Fruit fly (Drosophila melanogaster) whole organism, embryonic: ENCODE measurements around the gene CG4704.

Experiments
- Atf-2 ChIP-seq: fragments of 200-800 bp; sonication (Bioruptor generic); optimal IDR thresholded peaks from 2 replicates; lab custom pipeline; 2016; ENCODE audit warnings: missing biosample characterization, missing genetic modification characterization
- CG10366 ChIP-seq: fragments of 200-800 bp; sonication (Bioruptor generic); IDR thresholded peaks from 2 replicates; pipeline ENCODE4 v1.3.6; 2022; ENCODE audit warnings: missing biosample characterization, missing genetic modification characterization
- CG12744 ChIP-seq: fragments of 200-800 bp; sonication (Bioruptor generic); optimal IDR thresholded peaks from 2 replicates; lab custom pipeline; 2016; ENCODE audit warnings: missing biosample characterization, missing genetic modification characterization
- CG14050 ChIP-seq: fragments of 200-800 bp; sonication (Bioruptor generic); IDR thresholded peaks from 3 replicates; pipeline ENCODE4 v1.3.6; 2022; ENCODE audit warnings: missing biosample characterization, missing genetic modification characterization
- CG15073 ChIP-seq: fragments of 200-800 bp; sonication (Bioruptor generic); optimal IDR thresholded peaks from 2 replicates; lab custom pipeline; 2016; ENCODE audit warnings: missing biosample characterization, missing genetic modification characterization
- CG15601 ChIP-seq: fragments of 200-800 bp; sonication (Bioruptor generic); optimal IDR thresholded peaks from 3 replicates; lab custom pipeline; 2019; ENCODE audit warnings: missing biosample characterization, mild to moderate bottlenecking, missing genetic modification characterization, moderate library complexity
- CG1647 ChIP-seq: fragments of 200-800 bp; sonication (Bioruptor generic); optimal IDR thresholded peaks from 3 replicates; lab custom pipeline; 2016; ENCODE audit warnings: missing biosample characterization, missing genetic modification characterization
- CG16779 ChIP-seq: fragments of 200-800 bp; sonication (Bioruptor generic); IDR thresholded peaks from 2 replicates; pipeline ENCODE4 v1.3.6; 2022; ENCODE audit warnings: missing biosample characterization, missing genetic modification characterization
- CG2889 ChIP-seq: fragments of 200-800 bp; sonication (Bioruptor generic); IDR thresholded peaks from 3 replicates; pipeline ENCODE4 v1.3.6; 2022; ENCODE audit warnings: missing biosample characterization, missing genetic modification characterization
- CG31388 ChIP-seq: fragments of 200-800 bp; sonication (Bioruptor generic); optimal IDR thresholded peaks from 2 replicates; lab custom pipeline; 2016; ENCODE audit warnings: missing biosample characterization, missing genetic modification characterization
- CG4404 ChIP-seq: fragments of 200-800 bp; sonication (Bioruptor generic); IDR thresholded peaks from 2 replicates; pipeline ENCODE4 v1.3.6; 2022; ENCODE audit warnings: missing biosample characterization, missing genetic modification characterization
- CG4424 ChIP-seq: fragments of 200-800 bp; sonication (Bioruptor generic); optimal IDR thresholded peaks from 3 replicates; lab custom pipeline; 2016; ENCODE audit warnings: missing biosample characterization, missing genetic modification characterization
- CG4617 ChIP-seq: fragments of 200-800 bp; sonication (Bioruptor generic); optimal IDR thresholded peaks from 3 replicates; lab custom pipeline; 2016; ENCODE audit warnings: missing biosample characterization, missing genetic modification characterization, borderline replicate concordance
- CG5245 ChIP-seq: fragments of 200-800 bp; sonication (Bioruptor generic); optimal IDR thresholded peaks from 3 replicates; lab custom pipeline; 2016; ENCODE audit warnings: missing biosample characterization, missing genetic modification characterization
- CG5953 ChIP-seq: fragments of 200-800 bp; sonication (Bioruptor generic); IDR thresholded peaks from 2 replicates; pipeline ENCODE4 v1.3.6; 2022; ENCODE audit warnings: missing biosample characterization, missing genetic modification characterization
- CG6683 ChIP-seq: fragments of 200-800 bp; sonication (Bioruptor generic); optimal IDR thresholded peaks from 2 replicates; lab custom pipeline; 2017; ENCODE audit warnings: missing biosample characterization, mild to moderate bottlenecking, missing genetic modification characterization, missing genetic modification reagents
- D ChIP-seq, 2 experiments: fragments of 200-800 bp in 1 of 2; fragments of >200 bp in 1 of 2; sonication (Bioruptor generic) in 1 of 2; optimal IDR thresholded peaks; 2 replicates in 1 of 2; 3 replicates in 1 of 2; lab custom pipeline; 2017; ENCODE audit warnings: mild to moderate bottlenecking in 1 of 2, missing biosample characterization in 1 of 2, missing genetic modification characterization in 1 of 2, missing genetic modification reagents in 1 of 2
- Deaf1 ChIP-seq: fragments of 200-800 bp; optimal IDR thresholded peaks from 3 replicates; lab custom pipeline; 2019; ENCODE audit warnings: missing biosample characterization, mild to moderate bottlenecking, missing genetic modification characterization, moderate library complexity
- Eip74EF ChIP-seq, 2 experiments: fragments of 200-800 bp in 1 of 2; fragments of >200 bp in 1 of 2; sonication (Bioruptor generic) in 1 of 2; optimal IDR thresholded peaks; 2 replicates each; lab custom pipeline; 2017 to 2019; ENCODE audit warnings: missing biosample characterization in 2 of 2, missing genetic modification characterization in 2 of 2, mild to moderate bottlenecking in 1 of 2, moderate library complexity in 1 of 2
- Gsc ChIP-seq: fragments of 200-800 bp; sonication (Bioruptor generic); IDR thresholded peaks from 2 replicates; pipeline ENCODE4 v1.3.6; 2022; ENCODE audit warnings: missing biosample characterization, missing genetic modification characterization
- MBD-R2 ChIP-seq: fragments of 200-800 bp; sonication (Bioruptor generic); IDR thresholded peaks from 2 replicates; pipeline ENCODE4 v1.3.6; 2022; ENCODE audit warnings: missing biosample characterization, missing genetic modification characterization
- MESR4 ChIP-seq: fragments of 200-800 bp; sonication (Bioruptor generic); optimal IDR thresholded peaks from 2 replicates; lab custom pipeline; 2018; ENCODE audit warnings: missing biosample characterization, mild to moderate bottlenecking, missing genetic modification characterization, moderate library complexity
- MTF-1 ChIP-seq: fragments of 200-800 bp; sonication (Bioruptor generic); optimal IDR thresholded peaks from 2 replicates; lab custom pipeline; 2018; ENCODE audit warnings: missing biosample characterization, mild to moderate bottlenecking, missing genetic modification characterization, borderline replicate concordance
- Neu2 ChIP-seq: fragments of 200-800 bp; sonication (Bioruptor generic); optimal IDR thresholded peaks from 3 replicates; lab custom pipeline; 2016; ENCODE audit warnings: missing biosample characterization, missing genetic modification characterization, borderline replicate concordance
- Oaz ChIP-seq: fragments of 200-800 bp; sonication (Bioruptor generic); IDR thresholded peaks from 2 replicates; pipeline ENCODE4 v1.3.6; 2022; ENCODE audit warnings: missing biosample characterization, missing genetic modification characterization
- Ptx1 ChIP-seq: fragments of 200-800 bp; sonication (Bioruptor generic); IDR thresholded peaks from 2 replicates; pipeline ENCODE4 v1.3.6; 2022; ENCODE audit warnings: missing biosample characterization, missing genetic modification characterization
- Sox100B ChIP-seq: fragments of 200-800 bp; sonication (Bioruptor generic); optimal IDR thresholded peaks from 3 replicates; lab custom pipeline; 2018; ENCODE audit warnings: missing biosample characterization, mild to moderate bottlenecking, missing genetic modification characterization
- aop ChIP-seq: fragments of 200-800 bp; sonication (Bioruptor generic); IDR thresholded peaks from 2 replicates; pipeline ENCODE4 v1.3.6; 2022; ENCODE audit warnings: missing biosample characterization, missing genetic modification characterization
- ap ChIP-seq: fragments of 200-800 bp; sonication (Bioruptor generic); IDR thresholded peaks from 2 replicates; pipeline ENCODE4 v1.3.6; 2022; ENCODE audit warnings: missing biosample characterization, missing genetic modification characterization
- ash1 ChIP-seq: fragments of 200-800 bp; sonication (Bioruptor generic); optimal IDR thresholded peaks from 2 replicates; lab custom pipeline; 2018; ENCODE audit warnings: missing biosample characterization, mild to moderate bottlenecking, missing genetic modification characterization
- ato ChIP-seq: fragments of 200-800 bp; sonication (Bioruptor generic); IDR thresholded peaks from 2 replicates; pipeline ENCODE4 v1.3.6; 2022; ENCODE audit warnings: missing biosample characterization, missing genetic modification characterization; ENCODE audit not compliant: partially characterized antibody
- cas ChIP-seq: fragments of 200-800 bp; sonication (Bioruptor generic); IDR thresholded peaks from 2 replicates; pipeline ENCODE4 v1.3.6; 2022; ENCODE audit warnings: missing biosample characterization, missing genetic modification characterization
- chm ChIP-seq: fragments of 200-800 bp; sonication (Bioruptor generic); IDR thresholded peaks from 2 replicates; pipeline ENCODE4 v1.3.6; 2022; ENCODE audit warnings: missing biosample characterization, missing genetic modification characterization
- crol ChIP-seq: fragments of 200-800 bp; sonication (Bioruptor generic); IDR thresholded peaks from 2 replicates; pipeline ENCODE4 v1.3.6; 2022; ENCODE audit warnings: missing biosample characterization, missing genetic modification characterization
- crp ChIP-seq, 2 experiments: fragments of 200-800 bp; sonication (Bioruptor generic); optimal IDR thresholded peaks; 2 replicates in 1 of 2; 3 replicates in 1 of 2; lab custom pipeline; 2017; ENCODE audit warnings: missing biosample characterization in 2 of 2, missing genetic modification characterization in 2 of 2, mild to moderate bottlenecking in 1 of 2, moderate library complexity in 1 of 2
- dan ChIP-seq: fragments of 200-800 bp; sonication (Bioruptor generic); IDR thresholded peaks from 2 replicates; pipeline ENCODE4 v1.3.6; 2022; ENCODE audit warnings: missing biosample characterization, missing genetic modification characterization
- dati ChIP-seq: fragments of 200-800 bp; sonication (Bioruptor generic); IDR thresholded peaks from 2 replicates; pipeline ENCODE4 v1.3.6; 2022; ENCODE audit warnings: missing biosample characterization, missing genetic modification characterization
- dimm ChIP-seq: fragments of 200-800 bp; sonication (Bioruptor generic); IDR thresholded peaks from 2 replicates; pipeline ENCODE4 v1.3.6; 2022; ENCODE audit warnings: missing biosample characterization, missing genetic modification characterization
- dm ChIP-seq: fragments of 200-800 bp; sonication (Bioruptor generic); optimal IDR thresholded peaks from 3 replicates; lab custom pipeline; 2016; ENCODE audit warnings: missing biosample characterization, missing genetic modification characterization
- dysf ChIP-seq: fragments of 200-800 bp; sonication (Bioruptor generic); IDR thresholded peaks from 3 replicates; pipeline ENCODE4 v1.3.6; 2022; ENCODE audit warnings: missing biosample characterization, missing genetic modification characterization
- eve ChIP-seq, 2 experiments: fragments of >200 bp; optimal IDR thresholded peaks; 2 replicates each; lab custom pipeline; 2017; ENCODE audit warnings: missing biosample characterization in 2 of 2, missing genetic modification characterization in 2 of 2
- her ChIP-seq: fragments of 200-800 bp; sonication (Bioruptor generic); optimal IDR thresholded peaks from 2 replicates; lab custom pipeline; 2016; ENCODE audit warnings: missing biosample characterization, missing genetic modification characterization
- kah ChIP-seq: fragments of 200-800 bp; sonication (Bioruptor generic); optimal IDR thresholded peaks from 2 replicates; lab custom pipeline; 2018; ENCODE audit warnings: missing biosample characterization, mild to moderate bottlenecking, missing genetic modification characterization
- klu ChIP-seq: fragments of 200-800 bp; sonication (Bioruptor generic); IDR thresholded peaks from 2 replicates; pipeline ENCODE4 v1.3.6; 2022; ENCODE audit warnings: missing biosample characterization, missing genetic modification characterization
- lbe ChIP-seq: fragments of 200-800 bp; sonication (Bioruptor generic); optimal IDR thresholded peaks from 2 replicates; lab custom pipeline; 2016; ENCODE audit warnings: missing biosample characterization, mild to moderate bottlenecking, missing genetic modification characterization
- mld ChIP-seq: fragments of 200-800 bp; sonication (Bioruptor generic); IDR thresholded peaks from 3 replicates; pipeline ENCODE4 v1.3.6; 2022; ENCODE audit warnings: missing biosample characterization, missing genetic modification characterization; ENCODE audit not compliant: partially characterized antibody
- pho ChIP-seq: fragments of 200-800 bp; sonication (Bioruptor generic); optimal IDR thresholded peaks from 2 replicates; lab custom pipeline; 2016; ENCODE audit warnings: missing biosample characterization, missing genetic modification characterization
- rib ChIP-seq: fragments of 200-800 bp; sonication (Bioruptor generic); IDR thresholded peaks from 2 replicates; pipeline ENCODE4 v1.3.6; 2022; ENCODE audit warnings: missing biosample characterization, missing genetic modification characterization
- scrt ChIP-seq: fragments of 200-800 bp; sonication (Bioruptor generic); optimal IDR thresholded peaks from 2 replicates; lab custom pipeline; 2018; ENCODE audit warnings: missing biosample characterization, mild to moderate bottlenecking, missing genetic modification characterization, moderate library complexity
- slbo ChIP-seq: fragments of 200-800 bp; sonication (Bioruptor generic); IDR thresholded peaks from 2 replicates; pipeline ENCODE4 v1.3.6; 2022; ENCODE audit warnings: missing biosample characterization, missing genetic modification characterization
- tna ChIP-seq: fragments of 200-800 bp; sonication (Bioruptor generic); IDR thresholded peaks from 2 replicates; pipeline ENCODE4 v1.3.6; 2022; ENCODE audit warnings: missing biosample characterization, missing genetic modification characterization; ENCODE audit not compliant: partially characterized antibody

Gene CG4704

DNA sequence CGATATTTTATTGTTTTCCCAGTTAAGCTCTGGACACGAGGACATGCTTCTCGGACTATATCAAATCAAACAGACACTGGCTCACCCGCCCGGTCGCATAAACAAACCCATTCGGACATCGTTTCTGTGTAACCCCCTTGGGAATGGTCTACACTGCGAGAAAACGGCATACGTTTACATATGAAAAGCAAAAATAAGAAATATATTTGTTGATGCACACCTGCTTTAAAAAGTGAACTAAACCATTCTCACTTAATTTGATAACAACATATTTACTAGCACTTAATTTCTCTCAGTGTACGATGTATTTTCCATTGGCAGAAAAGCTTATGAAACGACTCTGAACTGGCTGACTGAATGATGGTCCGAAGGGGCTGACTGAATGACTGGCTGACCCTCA, 15.9 kb upstream of the CG4704 start (continued):
- TF ChIP-seq scrt (GFP tag; lab: Kevin White, UChicago) (peak; percentile 33), CG14050 (GFP tag; lab: Robert Waterston, UW) (peak; percentile 52; the same call in 2 of the 3 replicates), kah (GFP tag; lab: Kevin White, UChicago) (no peak), CG2889 (GFP tag; lab: Robert Waterston, UW) (no peak), CG4424 (GFP tag; lab: Kevin White, UChicago) (peak; percentile 14), CG4617 (GFP tag; lab: Kevin White, UChicago) (no peak), crol (no peak), CG6683 (GFP tag; lab: Kevin White, UChicago) (no peak), aop (GFP tag; lab: Robert Waterston, UW) (no peak), CG15601 (tag; lab: Kevin White, UChicago) (peak; percentile 66), CG10366 (GFP tag; lab: Robert Waterston, UW) (peak; percentile 47; the same call in 1 of the 2 replicates), Atf-2 (GFP tag; lab: Kevin White, UChicago) (no peak), rib (no peak), Neu2 (GFP tag; lab: Kevin White, UChicago) (no peak), ash1 (GFP tag; lab: Kevin White, UChicago) (no peak), Ptx1 (GFP tag; lab: Robert Waterston, UW) (peak; percentile 65), her (GFP tag; lab: Kevin White, UChicago) (no peak), Gsc (GFP tag; lab: Robert Waterston, UW) (0 out of 2 replicates have a peak, but pooled peaks have one; percentile 28), D (optimal IDR thresholded peaks at IDR 0.05; lab: Kevin White, UChicago) (no peak), D (GFP tag; optimal IDR thresholded peaks at IDR 0.05; lab: Kevin White, UChicago) (peak; percentile 32), pho (GFP tag; lab: Kevin White, UChicago) (peak; percentile 8), chm (GFP tag; lab: Robert Waterston, UW) (no peak; the same call in 1 of the 2 replicates), Oaz (0 out of 2 replicates have a peak, but pooled peaks have one; percentile 17), Eip74EF (GFP tag; optimal IDR thresholded peaks at IDR 0.05; lab: Kevin White, UChicago) (no peak), ato (GFP tag; lab: Robert Waterston, UW) (no peak), cas (no peak), CG5953 (GFP tag; lab: Robert Waterston, UW) (no peak), lbe (GFP tag; lab: Kevin White, UChicago) (no peak), CG1647 (GFP tag; lab: Kevin White, UChicago) (no peak), dysf (GFP tag; lab: Robert Waterston, UW) (peak; percentile 57; the same call in 2 of the 3 replicates), dati (GFP tag; lab: Robert Waterston, UW) (no peak), tna (GFP tag; lab: Robert Waterston, UW) (no peak), Deaf1 (tag; lab: Kevin White, UChicago) (peak; percentile 52), MTF-1 (GFP tag; lab: Kevin White, UChicago) (no peak), mld (GFP tag; lab: Robert Waterston, UW) (no peak), ap (peak; percentile 49), Sox100B (GFP tag; lab: Kevin White, UChicago) (peak; percentile 36), slbo (GFP tag; lab: Robert Waterston, UW) (peak; percentile 58), MESR4 (GFP tag; lab: Kevin White, UChicago) (no peak), CG12744 (GFP tag; lab: Kevin White, UChicago) (no peak), CG4404 (GFP tag; lab: Robert Waterston, UW) (peak; percentile 10; the same call in 1 of the 2 replicates), dimm (peak; percentile 38; the same call in 1 of the 2 replicates), dm (GFP tag; lab: Kevin White, UChicago) (peak; percentile 24), crp (GFP tag; optimal IDR thresholded peaks at IDR 0.05; lab: Kevin White, UChicago) (no peak), klu (GFP tag; lab: Robert Waterston, UW) (no peak), CG15073 (no peak), CG31388 (GFP tag; lab: Kevin White, UChicago) (no peak), CG16779 (GFP tag; lab: Robert Waterston, UW) (no peak), eve (GFP tag; optimal IDR thresholded peaks at IDR 0.05; lab: Kevin White, UChicago) (peak in 1 of 2 experiments; percentile 74), MBD-R2 (GFP tag; lab: Robert Waterston, UW) (0 out of 2 replicates have a peak, but pooled peaks have one; percentile 18), CG5245 (GFP tag; lab: Kevin White, UChicago) (no peak), dan (GFP tag; lab: Robert Waterston, UW) (no peak)
